Worm (Caenorhabditis elegans): ENCODE results near the gene tat-6.

ce11 chrV:3171625-3172024, 42.7 kb downstream of the tat-6 start:
- TF ChIP-seq nhr-12 (tag; optimal IDR thresholded peaks at IDR 0.05) (no peak), sptf-1 (tag; optimal IDR thresholded peaks at IDR 0.05) (no peak)
